Fruit fly (Drosophila melanogaster): ENCODE data around the gene Tsp26A.

The Tsp26A gene

dm6 chr2L:6050575-6050974 is 50.5 kb downstream of the Tsp26A start, which contains the start of gene CG9135 (continued):
- TF ChIP-seq CG2129 (GFP tag; IDR thresholded peaks at IDR 0.05; ENCODE audit: partially characterized antibody) (peak; percentile 90), CoRest (tag; optimal IDR thresholded peaks at IDR 0.05) (peak; percentile 54), CG6254 (GFP tag; optimal IDR thresholded peaks at IDR 0.05) (peak; percentile 19), CrebB (tag; optimal IDR thresholded peaks at IDR 0.05) (no peak), Dll (GFP tag; IDR thresholded peaks at IDR 0.05; ENCODE audit: partially characterized antibody) (peak; percentile 96), CG8290 (GFP tag; optimal IDR thresholded peaks at IDR 0.05) (no peak), CG8290 (tag; optimal IDR thresholded peaks at IDR 0.05) (peak in 1 of 2 experiments; percentile 55), pb (GFP tag; optimal IDR thresholded peaks at IDR 0.05) (no peak), CG11093 (GFP tag; IDR thresholded peaks at IDR 0.05) (no peak), Awh (GFP tag; IDR thresholded peaks at IDR 0.05) (no peak), disco-r (GFP tag; optimal IDR thresholded peaks at IDR 0.05) (no peak), HLH4C (GFP tag; IDR thresholded peaks at IDR 0.05; ENCODE audit: partially characterized antibody) (peak; percentile 99), Hr51 (GFP tag; optimal IDR thresholded peaks at IDR 0.05) (no peak), CG1792 (GFP tag; optimal IDR thresholded peaks at IDR 0.05) (no peak), HmgZ (tag; optimal IDR thresholded peaks at IDR 0.05) (peak; percentile 23), Mad (GFP tag; optimal IDR thresholded peaks at IDR 0.05) (no peak), CG4617 (GFP tag; optimal IDR thresholded peaks at IDR 0.05; ENCODE audit: borderline replicate concordance) (peak; percentile 14)

dm6 chr2L:6051212-6051621 is 51.2 kb downstream of the Tsp26A start:
- TF ChIP-seq CG7372 (GFP tag; IDR thresholded peaks at IDR 0.05) (peak; percentile 87), Ets65A (GFP tag) (peak; percentile 99), ase (GFP tag; IDR thresholded peaks at IDR 0.05) (peak; percentile 83), Taf1 (GFP tag; IDR thresholded peaks at IDR 0.05) (peak; percentile 84), chif (GFP tag; optimal IDR thresholded peaks at IDR 0.05) (peak; percentile 92 to 93), dan (GFP tag; IDR thresholded peaks at IDR 0.05) (no peak), unc-4 (GFP tag; IDR thresholded peaks at IDR 0.05; ENCODE audit: partially characterized antibody) (no peak), sr (GFP tag; IDR thresholded peaks at IDR 0.05) (peak; percentile 75; the same call in 2 of the 3 replicates), CG1647 (GFP tag; optimal IDR thresholded peaks at IDR 0.05) (peak; percentile 94), Vsx1 (GFP tag; optimal IDR thresholded peaks at IDR 0.05) (no peak), CG43689 (GFP tag; IDR thresholded peaks at IDR 0.05) (peak; percentile 71), Mad (GFP tag; optimal IDR thresholded peaks at IDR 0.05) (peak; percentile 91), CG10979 (tag; optimal IDR thresholded peaks at IDR 0.05) (peak; percentile 98), repo (GFP tag; optimal IDR thresholded peaks at IDR 0.05) (peak; percentile 95), CG5953 (GFP tag; IDR thresholded peaks at IDR 0.05) (peak; percentile 90), Kr (GFP tag; optimal IDR thresholded peaks at IDR 0.05) (peak; percentile 27), CG6813 (GFP tag; optimal IDR thresholded peaks at IDR 0.05) (peak; percentile 98), Hmx (GFP tag; optimal IDR thresholded peaks at IDR 0.05) (peak; percentile 79), lab (GFP tag; optimal IDR thresholded peaks at IDR 0.05) (peak; percentile 98), Trl (optimal IDR thresholded peaks at IDR 0.05) (peak in 1 of 2 experiments; percentile 6), Trl (GFP tag; optimal IDR thresholded peaks at IDR 0.05) (peak; percentile 97), Sry-β (GFP tag; optimal IDR thresholded peaks at IDR 0.05) (peak; percentile 60), CG10321 (GFP tag; IDR thresholded peaks at IDR 0.05) (peak; percentile 81), CG15073 (GFP tag; optimal IDR thresholded peaks at IDR 0.05) (peak; percentile 47), CG11723 (GFP tag; optimal IDR thresholded peaks at IDR 0.05) (peak; percentile 95), Gug (GFP tag; IDR thresholded peaks at IDR 0.05) (peak; percentile 41; the same call in 1 of the 4 replicates), CG18476 (GFP tag; optimal IDR thresholded peaks at IDR 0.05) (peak; percentile 95), CG11695 (GFP tag; IDR thresholded peaks at IDR 0.05) (peak; percentile 97), Hr78 (GFP tag; optimal IDR thresholded peaks at IDR 0.05) (peak in 1 of 2 experiments; percentile 97), dpn (GFP tag; optimal IDR thresholded peaks at IDR 0.05) (peak; percentile 94), CG10267 (tag; optimal IDR thresholded peaks at IDR 0.05) (peak; percentile 95), grn (GFP tag; optimal IDR thresholded peaks at IDR 0.05) (no peak), CG30403 (GFP tag; optimal IDR thresholded peaks at IDR 0.05) (peak; percentile 96), Dip2 (GFP tag; IDR thresholded peaks at IDR 0.05) (peak; percentile 28; the same call in 1 of the 2 replicates)
